Fruit fly (Drosophila melanogaster): ENCODE results near the gene CG34281.

The CG34281 gene

DNA sequence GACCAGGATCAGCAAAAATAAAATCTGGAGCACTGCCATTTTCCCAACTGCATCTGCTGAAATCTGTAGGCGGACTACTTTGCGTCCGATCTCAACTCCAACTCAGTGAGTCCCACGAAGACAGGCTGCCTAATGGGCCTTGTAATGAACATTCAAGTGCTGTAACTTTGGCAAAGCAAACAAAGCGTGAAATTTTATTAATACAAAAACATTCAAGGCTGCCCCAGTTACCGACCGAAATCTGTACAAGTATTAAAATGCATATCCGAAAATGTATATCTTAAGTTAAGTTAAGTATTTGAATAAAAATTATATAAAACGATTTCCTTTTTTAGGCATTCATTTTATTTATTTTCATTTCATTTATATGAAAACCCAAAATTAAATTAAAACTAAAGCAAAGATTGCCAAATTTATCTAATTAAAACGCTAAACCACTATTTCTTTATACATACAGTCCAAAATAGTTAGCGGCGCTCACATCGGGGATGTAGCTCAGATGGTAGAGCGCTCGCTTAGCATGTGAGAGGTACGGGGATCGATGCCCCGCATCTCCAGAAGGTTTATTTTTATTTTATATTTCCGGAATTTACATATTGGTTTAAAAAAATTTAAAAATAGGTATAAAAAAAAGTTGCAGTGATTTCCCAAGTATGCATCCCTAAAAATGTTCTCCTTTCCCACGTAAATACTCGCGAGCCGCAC is 9.5 kb downstream of the CG34281 start, which contains the start of gene CG14323:
Gene CG14323 (minus strand): TSS at position 51 of the 705 bp plus-strand sequence.
- TF ChIP-seq fd96Ca (GFP tag; IDR thresholded peaks at IDR 0.05) (no peak), CG9948 (tag; optimal IDR thresholded peaks at IDR 0.05) (no peak), Ets98B (GFP tag; IDR thresholded peaks at IDR 0.05) (no peak), EcR (GFP tag; optimal IDR thresholded peaks at IDR 0.05) (no peak), CG10348 (GFP tag; IDR thresholded peaks at IDR 0.05) (no peak), rn (GFP tag; IDR thresholded peaks at IDR 0.05) (no peak), Pif1B (GFP tag; optimal IDR thresholded peaks at IDR 0.05) (no peak), D1 (tag; optimal IDR thresholded peaks at IDR 0.05) (no peak), CG34367 (tag; optimal IDR thresholded peaks at IDR 0.05) (no peak), Snoo (tag; optimal IDR thresholded peaks at IDR 0.05) (no peak)

DNA sequence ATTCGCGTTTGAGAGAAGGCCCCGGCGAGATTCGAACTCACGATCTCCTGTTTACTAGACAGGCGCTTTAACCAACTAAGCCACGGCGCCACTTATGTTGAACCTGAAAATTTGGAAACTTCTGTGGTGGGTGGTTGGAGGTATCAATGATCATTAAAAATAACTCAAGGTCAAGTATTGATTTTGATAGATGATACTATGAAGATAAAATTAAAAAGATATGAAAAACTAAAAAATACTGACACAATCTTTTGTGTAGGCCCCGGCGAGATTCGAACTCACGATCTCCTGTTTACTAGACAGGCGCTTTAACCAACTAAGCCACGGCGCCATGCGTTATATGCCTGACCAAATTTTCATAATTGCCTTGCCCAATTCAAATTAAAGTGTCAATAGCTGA is 11.9 kb downstream of the CG34281 start:
- TF ChIP-seq CG4496 (GFP tag; IDR thresholded peaks at IDR 0.05) (no peak), CG9948 (tag; optimal IDR thresholded peaks at IDR 0.05) (no peak), Snoo (tag; optimal IDR thresholded peaks at IDR 0.05) (no peak), CG15710 (tag; optimal IDR thresholded peaks at IDR 0.05) (no peak), CG34367 (tag; optimal IDR thresholded peaks at IDR 0.05) (no peak), rn (GFP tag; IDR thresholded peaks at IDR 0.05) (no peak), D1 (tag; optimal IDR thresholded peaks at IDR 0.05) (no peak), gl (tag; optimal IDR thresholded peaks at IDR 0.05) (no peak), CG12605 (GFP tag; IDR thresholded peaks at IDR 0.05) (no peak), CG14655 (GFP tag; optimal IDR thresholded peaks at IDR 0.05) (no peak), EcR (GFP tag; optimal IDR thresholded peaks at IDR 0.05) (no peak), Ets98B (GFP tag; IDR thresholded peaks at IDR 0.05) (no peak)

DNA sequence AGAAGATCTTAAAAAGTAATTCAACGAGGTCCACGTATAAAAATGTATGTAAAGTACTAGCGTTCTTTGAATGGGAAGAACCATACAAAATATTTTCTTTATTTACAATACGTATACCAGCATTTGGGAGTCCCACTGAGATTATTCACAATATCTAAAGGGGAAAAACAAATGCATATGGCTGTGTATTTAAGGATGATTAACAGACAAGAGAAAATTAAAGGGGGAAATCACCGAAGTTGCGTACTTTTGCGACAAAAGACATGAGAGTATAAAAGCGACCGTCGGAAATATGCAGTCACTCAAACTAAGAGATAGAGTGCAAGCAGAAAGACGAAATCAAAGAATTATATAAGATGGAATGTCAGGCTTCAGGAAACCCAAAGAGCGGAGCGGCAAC is 12.3 kb downstream of the CG34281 start, which contains the start of gene AttD:
Gene AttD (plus strand): TSS at position 301 of the 400 bp plus-strand sequence.
- TF ChIP-seq CG14655 (GFP tag; optimal IDR thresholded peaks at IDR 0.05) (no peak), CG8159 (tag; optimal IDR thresholded peaks at IDR 0.05) (no peak), Snoo (tag; optimal IDR thresholded peaks at IDR 0.05) (no peak), CG8301 (tag; optimal IDR thresholded peaks at IDR 0.05) (no peak), CG9948 (tag; optimal IDR thresholded peaks at IDR 0.05) (no peak), CG15710 (tag; optimal IDR thresholded peaks at IDR 0.05) (no peak), CG34367 (tag; optimal IDR thresholded peaks at IDR 0.05) (no peak), EcR (GFP tag; optimal IDR thresholded peaks at IDR 0.05) (no peak), D1 (tag; optimal IDR thresholded peaks at IDR 0.05) (no peak), fd96Ca (GFP tag; IDR thresholded peaks at IDR 0.05) (no peak), CG12605 (GFP tag; IDR thresholded peaks at IDR 0.05) (no peak), CG10348 (GFP tag; IDR thresholded peaks at IDR 0.05) (no peak), Pif1B (GFP tag; optimal IDR thresholded peaks at IDR 0.05) (no peak), gl (tag; optimal IDR thresholded peaks at IDR 0.05) (no peak), Pif1A (GFP tag; optimal IDR thresholded peaks at IDR 0.05) (no peak), CG4496 (GFP tag; IDR thresholded peaks at IDR 0.05) (no peak), CG17806 (tag; optimal IDR thresholded peaks at IDR 0.05) (no peak)

DNA sequence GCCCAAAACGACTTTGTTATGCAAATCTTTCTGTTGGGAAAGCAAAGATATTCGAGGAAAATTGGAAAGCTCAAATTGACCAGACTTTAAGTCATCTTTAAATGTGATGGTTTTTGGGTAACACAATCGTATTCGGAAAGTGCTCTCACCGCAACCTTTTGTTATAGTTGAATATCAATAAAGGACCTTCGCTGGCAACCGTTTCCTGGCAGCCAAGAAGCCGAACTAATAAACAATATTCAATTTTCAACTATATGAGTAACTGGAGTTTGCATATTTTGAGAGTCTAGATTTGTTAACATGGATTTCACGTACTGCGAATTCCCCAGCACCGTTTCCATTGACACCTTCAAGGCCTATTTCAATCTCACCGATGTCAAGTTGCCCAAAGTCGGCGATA is 14.1 kb downstream of the CG34281 start, which contains the start of gene CG14325:
Gene CG14325 (plus strand): TSS at position 301 of the 400 bp plus-strand sequence.
- TF ChIP-seq D1 (tag; optimal IDR thresholded peaks at IDR 0.05) (no peak), CG4496 (GFP tag; IDR thresholded peaks at IDR 0.05) (no peak), CG14655 (GFP tag; optimal IDR thresholded peaks at IDR 0.05) (no peak), rn (GFP tag; IDR thresholded peaks at IDR 0.05) (no peak)

DNA sequence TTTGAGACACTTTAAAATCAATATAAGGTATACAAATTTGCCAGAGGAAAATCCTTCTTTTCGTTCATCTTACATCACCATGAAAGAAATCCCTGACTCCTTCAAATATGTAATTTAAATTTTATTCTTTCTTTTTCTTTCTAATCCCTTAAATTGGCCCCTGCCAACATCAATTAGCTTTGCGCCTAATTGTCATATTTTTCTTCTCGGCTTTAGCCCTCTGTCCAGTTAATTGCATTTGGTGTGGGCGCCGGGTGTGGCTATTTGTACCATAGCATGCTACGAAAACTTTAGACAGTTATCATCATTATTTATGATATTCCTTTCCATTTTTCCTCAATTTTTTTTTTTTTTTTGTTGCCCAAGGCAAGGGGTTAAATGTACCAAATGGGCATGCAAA is 17.7 kb downstream of the CG34281 start, which contains the start of gene CG43175:
Gene CG43175 (plus strand): TSS at position 301 of the 400 bp plus-strand sequence.
- TF ChIP-seq D1 (tag; optimal IDR thresholded peaks at IDR 0.05) (no peak), gl (tag; optimal IDR thresholded peaks at IDR 0.05) (no peak), CG4496 (GFP tag; IDR thresholded peaks at IDR 0.05) (no peak), CG34367 (tag; optimal IDR thresholded peaks at IDR 0.05) (no peak), CG17806 (tag; optimal IDR thresholded peaks at IDR 0.05) (no peak), Ets98B (GFP tag; IDR thresholded peaks at IDR 0.05) (no peak)

DNA sequence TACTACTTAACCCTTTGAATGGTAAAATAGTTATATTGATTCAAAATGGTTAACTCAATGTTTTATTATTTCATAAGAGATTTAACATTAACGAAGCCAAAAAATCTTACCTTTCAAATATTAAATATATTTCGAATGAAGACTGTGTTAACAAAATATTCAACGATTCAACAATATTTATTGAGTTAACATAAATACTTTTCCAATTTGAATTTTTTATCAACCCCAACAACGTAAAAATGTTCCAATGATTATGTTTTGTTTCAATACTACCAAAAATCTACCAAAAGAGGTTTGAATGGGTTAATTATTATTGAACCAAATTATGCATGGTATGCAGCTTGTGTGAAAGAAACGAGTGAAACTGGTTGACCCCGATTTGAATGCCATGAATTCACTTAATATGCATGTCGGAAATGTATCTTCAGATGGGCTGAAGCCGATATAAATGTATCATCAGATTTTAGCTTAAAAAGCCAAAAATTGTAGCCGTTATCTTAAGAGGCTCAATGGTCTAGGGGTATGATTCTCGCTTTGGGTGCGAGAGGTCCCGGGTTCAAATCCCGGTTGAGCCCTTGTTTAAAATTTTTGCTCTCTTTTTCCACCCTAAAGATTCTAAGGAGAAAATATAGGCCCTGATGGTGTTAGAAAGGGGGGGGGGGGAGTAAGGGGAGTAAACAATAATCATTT is 18.6 kb downstream of the CG34281 start:
- TF ChIP-seq Pif1A (GFP tag; optimal IDR thresholded peaks at IDR 0.05) (no peak), Snoo (tag; optimal IDR thresholded peaks at IDR 0.05) (no peak), Ets98B (GFP tag; IDR thresholded peaks at IDR 0.05) (no peak), Pif1B (GFP tag; optimal IDR thresholded peaks at IDR 0.05) (no peak), CG15710 (tag; optimal IDR thresholded peaks at IDR 0.05) (no peak), fd96Ca (GFP tag; IDR thresholded peaks at IDR 0.05) (no peak), CG12605 (GFP tag; IDR thresholded peaks at IDR 0.05) (no peak), EcR (GFP tag; optimal IDR thresholded peaks at IDR 0.05) (no peak), CG13204 (GFP tag; optimal IDR thresholded peaks at IDR 0.05) (no peak), CG34367 (tag; optimal IDR thresholded peaks at IDR 0.05) (no peak), CG10348 (GFP tag; IDR thresholded peaks at IDR 0.05) (no peak), CG8301 (tag; optimal IDR thresholded peaks at IDR 0.05) (no peak), rn (GFP tag; IDR thresholded peaks at IDR 0.05) (no peak), CG8159 (tag; optimal IDR thresholded peaks at IDR 0.05) (no peak), CG17806 (tag; optimal IDR thresholded peaks at IDR 0.05) (no peak), D1 (tag; optimal IDR thresholded peaks at IDR 0.05) (no peak), CG9948 (tag; optimal IDR thresholded peaks at IDR 0.05) (no peak), gl (tag; optimal IDR thresholded peaks at IDR 0.05) (no peak), CG4496 (GFP tag; IDR thresholded peaks at IDR 0.05) (no peak)
